Worm (Caenorhabditis elegans): Measurements from ENCODE around the gene cutl-17.

cutl-17 gene

DNA sequence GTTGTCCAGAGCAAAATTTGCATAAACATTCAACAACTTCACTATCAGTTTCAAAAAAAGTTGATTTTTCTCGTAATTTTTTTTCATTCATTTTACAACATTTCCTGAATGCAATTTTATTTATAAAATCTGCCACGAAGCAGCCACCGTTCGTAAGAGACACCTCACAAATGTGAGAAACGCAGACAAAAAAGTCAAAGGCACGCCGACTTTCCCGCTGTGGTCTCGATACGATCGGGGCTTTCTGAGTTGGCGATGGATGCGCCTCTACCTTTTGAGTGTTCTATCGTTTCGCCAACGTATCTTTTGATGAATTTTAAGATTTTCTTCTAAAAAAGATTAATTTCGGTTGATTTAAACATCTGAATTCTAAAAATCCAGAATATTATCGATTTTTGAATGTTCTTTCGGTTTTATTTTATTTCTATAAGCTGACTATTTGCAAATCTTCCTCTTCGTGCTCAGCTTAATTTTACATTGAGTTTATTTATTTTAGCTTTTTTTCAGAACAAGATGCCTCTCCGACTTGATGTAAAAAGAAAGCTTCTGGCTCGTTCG is 2.0 kb upstream of the cutl-17 start, which contains the start of gene copb-2:
TSS of gene copb-2 (plus strand) at position 508 of the 558 bp plus-strand sequence.
- peak in 2 of 3 experiments; percentile 39 to 57 for TF ChIP-seq ceh-82 (tag; optimal IDR thresholded peaks at IDR 0.05)
- TF ChIP-seq skn-1 (tag; optimal IDR thresholded peaks at IDR 0.05), result peak; percentile 37
- no peak for TF ChIP-seq Y116A8C.19 (tag; optimal IDR thresholded peaks at IDR 0.05; ENCODE audit: borderline replicate concordance)
- no peak for TF ChIP-seq elt-2 (tag; optimal IDR thresholded peaks at IDR 0.05)
- TF ChIP-seq nhr-20 (tag; optimal IDR thresholded peaks at IDR 0.05), result peak; percentile 59
- no peak for TF ChIP-seq alr-1 (tag; optimal IDR thresholded peaks at IDR 0.05; ENCODE audit: borderline replicate concordance)
- TF ChIP-seq nhr-19 (GFP tag; conservative IDR thresholded peaks at IDR 0.05), result no peak; the same call in none of the 2 replicates
- TF ChIP-seq pqm-1 (tag; optimal IDR thresholded peaks at IDR 0.05), result no peak
- TF ChIP-seq unc-62 (GFP tag; optimal IDR thresholded peaks at IDR 0.05), result no peak
- TF ChIP-seq hlh-17 (GFP tag; optimal IDR thresholded peaks at IDR 0.05; ENCODE audit: borderline replicate concordance), result no peak
- no peak for TF ChIP-seq ama-1 (optimal IDR thresholded peaks at IDR 0.05)
- peak; percentile 48 for TF ChIP-seq C16A3.4 (tag; optimal IDR thresholded peaks at IDR 0.05)
- TF ChIP-seq lin-15B (tag; optimal IDR thresholded peaks at IDR 0.05), result no peak
- TF ChIP-seq nhr-11 (tag; optimal IDR thresholded peaks at IDR 0.05), result no peak
- TF ChIP-seq tlp-1 (tag; optimal IDR thresholded peaks at IDR 0.05), result no peak
- TF ChIP-seq unc-30 (tag; optimal IDR thresholded peaks at IDR 0.05), result no peak
- TF ChIP-seq fkh-4 (tag; optimal IDR thresholded peaks at IDR 0.05; ENCODE audit: borderline replicate concordance), result no peak
- TF ChIP-seq fos-1 (tag; optimal IDR thresholded peaks at IDR 0.05), result no peak
- no peak for TF ChIP-seq pax-3 (tag; optimal IDR thresholded peaks at IDR 0.05)
- peak; percentile 5 for TF ChIP-seq nhr-77 (tag; optimal IDR thresholded peaks at IDR 0.05)
- TF ChIP-seq nhr-28 (tag; optimal IDR thresholded peaks at IDR 0.05), result no peak
- no peak for TF ChIP-seq egl-27 (tag; optimal IDR thresholded peaks at IDR 0.05)
- no peak for TF ChIP-seq nhr-76 (tag; optimal IDR thresholded peaks at IDR 0.05)
- TF ChIP-seq nhr-90 (tag; optimal IDR thresholded peaks at IDR 0.05; ENCODE audit: poor library complexity), result peak; percentile 25
- no peak for TF ChIP-seq vab-15 (tag; optimal IDR thresholded peaks at IDR 0.05)
- TF ChIP-seq lsy-2 (tag; optimal IDR thresholded peaks at IDR 0.05), result peak; percentile 71 to 82
- no peak for TF ChIP-seq ztf-4 (tag; optimal IDR thresholded peaks at IDR 0.05)
- peak; percentile 82 for TF ChIP-seq mep-1 (tag; optimal IDR thresholded peaks at IDR 0.05)
- TF ChIP-seq jun-1 (tag; optimal IDR thresholded peaks at IDR 0.05), result no peak
- peak; percentile 64 for TF ChIP-seq rnt-1 (tag; optimal IDR thresholded peaks at IDR 0.05)
- TF ChIP-seq ceh-88 (GFP tag; IDR thresholded peaks at IDR 0.05), result no peak
- TF ChIP-seq sptf-1 (tag; optimal IDR thresholded peaks at IDR 0.05), result no peak
- TF ChIP-seq nhr-85 (tag), result peak; percentile 63
- TF ChIP-seq hpl-2 (GFP tag; optimal IDR thresholded peaks at IDR 0.05), result no peak
- TF ChIP-seq tbx-2 (tag; optimal IDR thresholded peaks at IDR 0.05), result peak; percentile 40
- TF ChIP-seq unc-98 (GFP tag; IDR thresholded peaks at IDR 0.05), result no peak
- TF ChIP-seq grh-1 (GFP tag; IDR thresholded peaks at IDR 0.05), result no peak
- no peak for TF ChIP-seq sox-4 (tag; optimal IDR thresholded peaks at IDR 0.05)
- TF ChIP-seq ztf-11 (tag; optimal IDR thresholded peaks at IDR 0.05), result no peak
- TF ChIP-seq C34B4.2 (tag; optimal IDR thresholded peaks at IDR 0.05), result no peak
- peak; percentile 78 for TF ChIP-seq nhr-71 (tag; optimal IDR thresholded peaks at IDR 0.05)
- peak; percentile 61 for TF ChIP-seq swsn-7 (tag; optimal IDR thresholded peaks at IDR 0.05)
- TF ChIP-seq blmp-1 (tag; optimal IDR thresholded peaks at IDR 0.05), result peak; percentile 43
- no peak for TF ChIP-seq unc-130 (tag; optimal IDR thresholded peaks at IDR 0.05)
- TF ChIP-seq efl-1 (optimal IDR thresholded peaks at IDR 0.05), result peak; percentile 78 to 83
- TF ChIP-seq efl-1 (GFP tag; optimal IDR thresholded peaks at IDR 0.05 in 1 of 2), result peak; percentile 67 to 94
- no peak for TF ChIP-seq sup-37 (GFP tag; optimal IDR thresholded peaks at IDR 0.05)
- TF ChIP-seq lin-14 (GFP tag; optimal IDR thresholded peaks at IDR 0.05), result peak; percentile 93
- TF ChIP-seq ceh-8 (GFP tag; optimal IDR thresholded peaks at IDR 0.05), result no peak
- no peak for TF ChIP-seq aha-1 (tag; optimal IDR thresholded peaks at IDR 0.05)
- peak; percentile 34 for TF ChIP-seq unc-86 (tag; optimal IDR thresholded peaks at IDR 0.05)
- TF ChIP-seq nhr-84 (tag; optimal IDR thresholded peaks at IDR 0.05), result no peak
- no peak for TF ChIP-seq zag-1 (tag; optimal IDR thresholded peaks at IDR 0.05)
- no peak for TF ChIP-seq zip-4 (GFP tag; optimal IDR thresholded peaks at IDR 0.05)

Data from whole organism, L1 larva.